Fruit fly (Drosophila melanogaster): ENCODE measurements around the gene CG32564.

DNA sequence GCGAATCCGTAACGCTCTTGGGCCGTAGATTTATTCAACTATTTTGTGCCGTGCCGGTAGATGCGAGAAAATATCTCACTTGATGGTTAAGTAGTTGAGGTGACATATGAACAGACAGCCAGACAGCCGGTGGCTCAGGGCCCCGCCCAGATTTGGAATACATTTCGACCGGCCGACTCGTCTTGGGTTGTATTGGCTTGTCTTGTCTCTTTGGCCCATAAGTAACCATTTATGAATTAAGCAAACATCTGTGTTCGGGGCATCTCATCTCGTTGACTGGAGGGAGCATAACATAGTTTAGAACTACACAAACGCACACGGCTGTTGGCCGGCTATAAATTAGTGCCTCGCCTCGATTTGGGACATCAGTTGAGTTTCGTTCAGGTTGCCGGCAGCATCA is at the start of gene CG32564:
- TF ChIP-seq dmrt93B (GFP tag; optimal IDR thresholded peaks at IDR 0.05) (no peak), CG9705 (GFP tag; optimal IDR thresholded peaks at IDR 0.05) (no peak), woc (GFP tag; optimal IDR thresholded peaks at IDR 0.05) (no peak), rgr (GFP tag; optimal IDR thresholded peaks at IDR 0.05) (no peak), psq (GFP tag; optimal IDR thresholded peaks at IDR 0.05) (no peak), fru (GFP tag; optimal IDR thresholded peaks at IDR 0.05) (no peak), br (GFP tag; optimal IDR thresholded peaks at IDR 0.05) (no peak), Hnf4 (GFP tag; optimal IDR thresholded peaks at IDR 0.05) (no peak), pan (optimal IDR thresholded peaks at IDR 0.05) (no peak), brk (GFP tag; optimal IDR thresholded peaks at IDR 0.05) (no peak), Abd-B (GFP tag; optimal IDR thresholded peaks at IDR 0.05) (no peak), lola (GFP tag; optimal IDR thresholded peaks at IDR 0.05) (no peak), h (GFP tag; optimal IDR thresholded peaks at IDR 0.05) (no peak), tai (GFP tag; optimal IDR thresholded peaks at IDR 0.05) (no peak)
